Worm (Caenorhabditis elegans): ENCODE data around the gene kin-20.

DNA sequence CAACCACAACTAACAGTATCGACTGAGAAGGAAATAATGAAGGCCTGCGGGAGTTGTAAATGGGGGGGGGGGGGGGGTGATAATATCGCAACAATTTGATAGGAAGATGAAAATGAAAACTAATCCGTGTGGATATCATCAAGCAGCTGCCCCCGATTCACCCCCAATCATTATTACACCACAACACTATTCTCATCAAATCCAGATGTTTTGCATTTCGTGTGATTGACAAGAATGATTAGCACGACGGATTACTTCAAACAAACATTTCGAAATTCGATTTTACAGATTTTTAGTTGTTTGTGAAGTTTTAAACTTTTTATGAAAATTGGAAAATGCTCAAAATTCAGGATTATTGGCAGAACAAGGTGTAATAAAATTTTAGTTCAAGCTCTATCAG, 53.4 kb downstream of the kin-20 start:
- no peak for TF ChIP-seq nhr-25 (tag; optimal IDR thresholded peaks at IDR 0.05)
- no peak for TF ChIP-seq daf-12 (tag; optimal IDR thresholded peaks at IDR 0.05)
- no peak for TF ChIP-seq ceh-82 (tag; optimal IDR thresholded peaks at IDR 0.05)
- no peak for TF ChIP-seq ZK546.5 (tag; optimal IDR thresholded peaks at IDR 0.05)
- TF ChIP-seq unc-39 (tag; optimal IDR thresholded peaks at IDR 0.05) = no peak
- TF ChIP-seq fkh-10 (GFP tag; optimal IDR thresholded peaks at IDR 0.05) = no peak
